Worm (Caenorhabditis elegans) whole organism, young adult: ENCODE results near the gene str-6.
A peak's percentile ranks its signal among the peaks of the same experiment; 100 is the strongest.
"Not testable (repeated sequence)": the region's sequence is repeated elsewhere in the genome, so short reads cannot be mapped to it uniquely, and the experiment has no call there.

Experiments
- B0261.1 ChIP-seq: sonication (generic microtip); optimal IDR thresholded peaks from 2 replicates; lab custom pipeline; 2016; ENCODE audit warnings: mild to moderate bottlenecking, missing genetic modification characterization, moderate library complexity, missing compliant biosample characterization
- B0336.3 ChIP-seq: fragments of 200-800 bp; sonication (Bioruptor generic); IDR thresholded peaks from 2 replicates; pipeline ENCODE4 v1.3.6; 2022; ENCODE audit warnings: missing genetic modification characterization, missing compliant biosample characterization
- F23B12.7 ChIP-seq: sonication (generic microtip); optimal IDR thresholded peaks from 2 replicates; lab custom pipeline; 2017; ENCODE audit warnings: missing genetic modification characterization, mild to moderate bottlenecking, missing compliant biosample characterization, antibody characterized with exemption, moderate library complexity; ENCODE audit not compliant: insufficient read depth
- F33H1.4 ChIP-seq: fragments of 200-800 bp; sonication (Bioruptor generic); IDR thresholded peaks from 2 replicates; pipeline ENCODE4 v1.3.6; 2022; ENCODE audit warnings: missing genetic modification reagents, missing genetic modification characterization, missing compliant biosample characterization
- F37B4.10 ChIP-seq: fragments of 200-800 bp; sonication (Bioruptor generic); IDR thresholded peaks from 2 replicates; pipeline ENCODE4 v1.3.6; 2022; ENCODE audit warnings: missing genetic modification characterization, missing compliant biosample characterization
- F39B2.1 ChIP-seq: fragments of 200-800 bp; sonication (Bioruptor generic); IDR thresholded peaks from 2 replicates; pipeline ENCODE4 v1.3.6; 2022; ENCODE audit warnings: missing genetic modification reagents, missing genetic modification characterization, missing compliant biosample characterization
- Y53G8AR.9 ChIP-seq: fragments of 200-800 bp; sonication (Bioruptor generic); conservative IDR thresholded peaks from 2 replicates; pipeline ENCODE4 v1.3.6; 2022; ENCODE audit warnings: missing genetic modification reagents, missing genetic modification characterization, missing compliant biosample characterization
- Y56A3A.18 ChIP-seq: fragments of 200-800 bp; sonication (Bioruptor generic); IDR thresholded peaks from 2 replicates; pipeline ENCODE4 v1.3.6; 2022; ENCODE audit warnings: missing genetic modification reagents, missing genetic modification characterization, missing compliant biosample characterization
- Y95B8A.8 ChIP-seq: fragments of 200-800 bp; sonication (Bioruptor generic); IDR thresholded peaks from 2 replicates; pipeline ENCODE4 v1.3.6; 2022; ENCODE audit warnings: missing genetic modification reagents, missing genetic modification characterization, missing compliant biosample characterization
- aptf-3 ChIP-seq: fragments of 200-800 bp; sonication (Bioruptor generic); IDR thresholded peaks from 2 replicates; pipeline ENCODE4 v1.3.6; 2022; ENCODE audit warnings: missing genetic modification characterization, missing compliant biosample characterization
- atf-7 ChIP-seq: sonication (generic microtip); optimal IDR thresholded peaks from 2 replicates; lab custom pipeline; 2017; ENCODE audit warnings: mild to moderate bottlenecking, missing genetic modification characterization, missing compliant biosample characterization
- bed-1 ChIP-seq: fragments of 200-800 bp; sonication (Bioruptor generic); IDR thresholded peaks from 2 replicates; pipeline ENCODE4 v1.3.6; 2022; ENCODE audit warnings: missing genetic modification reagents, missing genetic modification characterization, missing compliant biosample characterization
- cebp-1 ChIP-seq, 2 experiments: fragments of 200-800 bp in 1 of 2; sonication (Bioruptor generic) in 1 of 2; sonication (generic microtip) in 1 of 2; IDR thresholded peaks in 1 of 2; optimal IDR thresholded peaks in 1 of 2; 2 replicates each; pipeline versions ENCODE4 v1.3.6 to Lab custom; 2017 to 2022; ENCODE audit warnings: missing compliant biosample characterization in 2 of 2, missing genetic modification characterization in 2 of 2, mild to moderate bottlenecking in 1 of 2, missing genetic modification reagents in 1 of 2, moderate library complexity in 1 of 2
- ceh-100 ChIP-seq: fragments of 200-800 bp; sonication (Bioruptor generic); IDR thresholded peaks from 2 replicates; pipeline ENCODE4 v1.3.6; 2022; ENCODE audit warnings: missing genetic modification reagents, missing genetic modification characterization, missing compliant biosample characterization
- ceh-58 ChIP-seq: fragments of 200-800 bp; sonication (Bioruptor generic); IDR thresholded peaks from 2 replicates; pipeline ENCODE4 v1.3.6; 2022; ENCODE audit warnings: missing genetic modification characterization, missing compliant biosample characterization
- ceh-79 ChIP-seq: sonication (generic microtip); optimal IDR thresholded peaks from 2 replicates; lab custom pipeline; 2017; ENCODE audit warnings: mild to moderate bottlenecking, missing genetic modification characterization, missing compliant biosample characterization
- ceh-91 ChIP-seq: fragments of 200-800 bp; sonication (Bioruptor generic); IDR thresholded peaks from 2 replicates; pipeline ENCODE4 v1.3.6; 2022; ENCODE audit warnings: missing genetic modification reagents, missing genetic modification characterization, missing compliant biosample characterization
- dpl-1 ChIP-seq: fragments of 150-350 bp; optimal IDR thresholded peaks from 2 replicates; lab custom pipeline; 2014; ENCODE audit warnings: missing biosample characterization, missing genetic modification reagents, missing genetic modification characterization
- egl-18 ChIP-seq: fragments of 200-800 bp; sonication (Bioruptor generic); IDR thresholded peaks from 2 replicates; pipeline ENCODE4 v1.3.6; 2022; ENCODE audit warnings: missing genetic modification reagents, missing genetic modification characterization, missing compliant biosample characterization
- egl-44 ChIP-seq: fragments of 200-800 bp; sonication (Bioruptor generic); IDR thresholded peaks from 2 replicates; pipeline ENCODE4 v1.3.6; 2022; ENCODE audit warnings: missing genetic modification reagents, missing genetic modification characterization, missing compliant biosample characterization
- egrh-3 ChIP-seq: fragments of 200-800 bp; sonication (Bioruptor generic); IDR thresholded peaks from 2 replicates; pipeline ENCODE4 v1.3.6; 2022; ENCODE audit warnings: missing genetic modification reagents, missing genetic modification characterization, missing compliant biosample characterization
- hmg-1.2 ChIP-seq: fragments of 200-800 bp; sonication (Bioruptor generic); IDR thresholded peaks from 2 replicates; pipeline ENCODE4 v1.3.6; 2022; ENCODE audit warnings: missing genetic modification reagents, missing genetic modification characterization, missing compliant biosample characterization
- hmg-20 ChIP-seq: fragments of 200-800 bp; sonication (Bioruptor generic); IDR thresholded peaks from 2 replicates; pipeline ENCODE4 v1.3.6; 2022; ENCODE audit warnings: missing genetic modification reagents, missing genetic modification characterization, missing compliant biosample characterization
- hrde-1 ChIP-seq: sonication (generic microtip); optimal IDR thresholded peaks from 2 replicates; lab custom pipeline; 2016; ENCODE audit warnings: missing genetic modification characterization, mild to moderate bottlenecking, missing compliant biosample characterization, moderate library complexity, missing genotype, missing genetic modification reagents, borderline replicate concordance
- lin-26 ChIP-seq: fragments of 200-800 bp; sonication (Bioruptor generic); IDR thresholded peaks from 2 replicates; pipeline ENCODE4 v1.3.6; 2022; ENCODE audit warnings: missing genetic modification reagents, missing genetic modification characterization, missing compliant biosample characterization
- lin-54 ChIP-seq: fragments of 200-800 bp; sonication (Bioruptor generic); optimal IDR thresholded peaks from 2 replicates; lab custom pipeline; 2018; ENCODE audit warnings: mild to moderate bottlenecking, missing genetic modification characterization, missing compliant biosample characterization
- lir-1 ChIP-seq: fragments of 200-800 bp; sonication (Bioruptor generic); conservative IDR thresholded peaks from 2 replicates; pipeline ENCODE4 v1.3.6; 2022; ENCODE audit warnings: missing genetic modification reagents, missing genetic modification characterization, missing compliant biosample characterization
- lsl-1 ChIP-seq: fragments of 200-800 bp; sonication (Bioruptor generic); optimal IDR thresholded peaks from 2 replicates; lab custom pipeline; 2018; ENCODE audit warnings: mild to moderate bottlenecking, missing genetic modification characterization, moderate library complexity, missing compliant biosample characterization
- madf-10 ChIP-seq: sonication (generic microtip); optimal IDR thresholded peaks from 2 replicates; lab custom pipeline; 2016; ENCODE audit warnings: mild to moderate bottlenecking, missing genetic modification characterization, missing compliant biosample characterization
- madf-3 ChIP-seq: fragments of 200-800 bp; sonication (Bioruptor generic); IDR thresholded peaks from 2 replicates; pipeline ENCODE4 v1.3.6; 2022; ENCODE audit warnings: missing genetic modification reagents, missing genetic modification characterization, missing compliant biosample characterization
- madf-8 ChIP-seq: fragments of 200-800 bp; sonication (Bioruptor generic); conservative IDR thresholded peaks from 2 replicates; pipeline ENCODE4 v1.3.6; 2022; ENCODE audit warnings: missing genetic modification reagents, missing genetic modification characterization, missing compliant biosample characterization
- mcd-1 ChIP-seq: fragments of 200-800 bp; sonication (Bioruptor generic); IDR thresholded peaks from 2 replicates; pipeline ENCODE4 v1.3.6; 2022; ENCODE audit warnings: missing genetic modification reagents, missing genetic modification characterization, missing compliant biosample characterization
- nhr-120 ChIP-seq: fragments of 200-800 bp; sonication (Bioruptor generic); IDR thresholded peaks from 2 replicates; pipeline ENCODE4 v1.3.6; 2022; ENCODE audit warnings: missing genetic modification characterization, missing compliant biosample characterization
- nhr-179 ChIP-seq: sonication (generic microtip); optimal IDR thresholded peaks from 2 replicates; lab custom pipeline; 2016; ENCODE audit warnings: mild to moderate bottlenecking, missing genetic modification characterization, missing compliant biosample characterization
- nhr-90 ChIP-seq: sonication (generic microtip); optimal IDR thresholded peaks from 2 replicates; lab custom pipeline; 2016; ENCODE audit warnings: missing genotype, mild to moderate bottlenecking, missing genetic modification characterization, missing compliant biosample characterization
- rcor-1 ChIP-seq: fragments of 200-800 bp; sonication (Bioruptor generic); IDR thresholded peaks from 2 replicates; pipeline ENCODE4 v1.3.6; 2022; ENCODE audit warnings: missing genetic modification reagents, missing genetic modification characterization, missing compliant biosample characterization
- rpc-1 ChIP-seq, 2 experiments: fragments of 150-350 bp in 1 of 2; sonication (generic microtip) in 1 of 2; optimal IDR thresholded peaks; 2 replicates each; lab custom pipeline; 2014 to 2018; ENCODE audit warnings: missing biosample characterization in 1 of 2, missing genetic modification characterization in 1 of 2, missing genetic modification reagents in 1 of 2, missing genotype in 1 of 2
- sea-2 ChIP-seq: fragments of 200-800 bp; sonication (Bioruptor generic); IDR thresholded peaks from 2 replicates; pipeline ENCODE4 v1.3.6; 2022; ENCODE audit warnings: missing genetic modification characterization, missing compliant biosample characterization
- snpc-3.4 ChIP-seq: sonication (generic microtip); optimal IDR thresholded peaks from 2 replicates; lab custom pipeline; 2017; ENCODE audit warnings: missing genetic modification characterization, mild to moderate bottlenecking, missing compliant biosample characterization, antibody characterized with exemption, moderate library complexity, missing genotype, missing genetic modification reagents
- tbp1 ChIP-seq: fragments of 200-800 bp; sonication (Bioruptor generic); optimal IDR thresholded peaks from 2 replicates; lab custom pipeline; 2018; ENCODE audit warnings: mild to moderate bottlenecking, missing genetic modification characterization, missing compliant biosample characterization
- unc-130 ChIP-seq: sonication (generic microtip); optimal IDR thresholded peaks from 2 replicates; lab custom pipeline; 2016; ENCODE audit warnings: missing genetic modification reagents, missing genetic modification characterization, missing compliant biosample characterization
- xnd-1 ChIP-seq: sonication (generic microtip); optimal IDR thresholded peaks from 2 replicates; lab custom pipeline; 2016; ENCODE audit warnings: missing genotype, missing genetic modification reagents, missing genetic modification characterization, missing compliant biosample characterization
- ztf-22 ChIP-seq: fragments of 200-800 bp; sonication (Bioruptor generic); optimal IDR thresholded peaks from 2 replicates; lab custom pipeline; 2018; ENCODE audit warnings: mild to moderate bottlenecking, missing genetic modification characterization, moderate library complexity, missing compliant biosample characterization
- ztf-28 ChIP-seq: fragments of 200-800 bp; sonication (Bioruptor generic); IDR thresholded peaks from 2 replicates; pipeline ENCODE4 v1.3.6; 2022; ENCODE audit warnings: missing genetic modification reagents, missing genetic modification characterization, missing compliant biosample characterization

The str-6 gene

ce11 chrV:15767385-15767784 lies 17.4 kb upstream of the str-6 start (continued):
- TF ChIP-seq F37B4.10 (GFP tag; lab: Robert Waterston, UW) (peak; percentile 89; the same call in 1 of the 2 replicates), Y95B8A.8 (peak; percentile 69; the same call in 1 of the 2 replicates), tbp1 (GFP tag; lab: Kevin White, UChicago) (peak; percentile 82), hmg-1.2 (GFP tag; lab: Robert Waterston, UW) (peak; percentile 65), mcd-1 (peak; percentile 79), aptf-3 (peak; percentile 95; the same call in 1 of the 2 replicates), madf-3 (GFP tag; lab: Robert Waterston, UW) (peak; percentile 81), rcor-1 (peak; percentile 80), egl-18 (0 out of 2 replicates have a peak, but pooled peaks have one; percentile 29), F39B2.1 (GFP tag; lab: Robert Waterston, UW) (peak; percentile 74), sea-2 (0 out of 2 replicates have a peak, but pooled peaks have one; percentile 60), B0336.3 (GFP tag; lab: Robert Waterston, UW) (0 out of 2 replicates have a peak, but pooled peaks have one; percentile 30), hmg-20 (peak; percentile 75), ztf-28 (GFP tag; lab: Robert Waterston, UW) (peak; percentile 77; the same call in 1 of the 2 replicates), lin-54 (GFP tag; lab: Kevin White, UChicago) (peak; percentile 52), egrh-3 (GFP tag; lab: Robert Waterston, UW) (peak; percentile 41; the same call in 1 of the 2 replicates), nhr-120 (GFP tag; lab: Robert Waterston, UW) (peak; percentile 86; the same call in 1 of the 2 replicates), cebp-1 (GFP tag; IDR thresholded peaks at IDR 0.05; lab: Robert Waterston, UW) (peak; percentile 59), nhr-90 (tag; lab: Kevin White, UChicago) (peak; percentile 19), B0261.1 (peak; percentile 60), madf-8 (GFP tag; lab: Robert Waterston, UW) (peak; percentile 39), Y56A3A.18 (GFP tag; lab: Robert Waterston, UW) (peak; percentile 66), F33H1.4 (GFP tag; lab: Robert Waterston, UW) (peak; percentile 27; the same call in 1 of the 2 replicates), hrde-1 (tag; lab: Kevin White, UChicago) (peak; percentile 17), ceh-100 (GFP tag; lab: Robert Waterston, UW) (peak; percentile 74), ceh-58 (GFP tag; lab: Robert Waterston, UW) (peak; percentile 91), rpc-1 (tag; optimal IDR thresholded peaks at IDR 0.05; lab: Kevin White, UChicago) (peak; percentile 61), egl-44 (GFP tag; lab: Robert Waterston, UW) (peak; percentile 95), ceh-91 (0 out of 2 replicates have a peak, but pooled peaks have one; percentile 19), bed-1 (GFP tag; lab: Robert Waterston, UW) (peak; percentile 84; the same call in 1 of the 2 replicates)
- not testable (repeated sequence) for TF ChIP-seq cebp-1 (tag; optimal IDR thresholded peaks at IDR 0.05; lab: Kevin White, UChicago); rpc-1 (optimal IDR thresholded peaks at IDR 0.05; lab: Kevin White, UChicago)
- TF ChIP-seq, all 124 proteins: peak for 52; not testable (repeated sequence) for 72

DNA sequence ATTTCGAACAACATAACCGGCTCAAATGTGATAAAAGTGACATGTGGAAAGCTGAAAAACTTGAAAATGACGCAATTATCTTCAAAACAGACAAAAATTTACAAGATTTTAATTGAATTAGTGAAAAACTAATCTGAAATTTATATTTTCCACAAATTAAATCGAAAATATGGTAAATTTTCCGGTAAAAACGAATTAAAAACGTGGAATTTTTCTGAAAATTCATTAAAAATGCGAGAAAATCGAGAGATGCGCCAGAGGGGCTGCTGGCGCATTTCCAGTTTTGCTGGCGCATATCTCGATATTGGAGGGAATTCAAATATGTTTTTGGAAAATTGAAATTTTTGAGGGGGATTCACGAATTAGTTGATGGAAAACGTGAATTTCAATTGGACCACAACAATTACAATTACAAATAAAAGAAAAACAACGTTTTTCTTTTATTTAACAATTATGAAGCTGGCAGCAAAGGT lies 16.1 kb upstream of the str-6 start, which contains the start of the genes haf-3 and F57A10.2:
haf-3 (minus strand) TSS at position 51 of the 473 bp plus-strand sequence.
F57A10.2 (plus strand) TSS at position 454 of the 473 bp plus-strand sequence.
- TF ChIP-seq ceh-100 (GFP tag; lab: Robert Waterston, UW) (peak; percentile 86), nhr-179 (tag; lab: Kevin White, UChicago) (no peak), Y53G8AR.9 (GFP tag; lab: Robert Waterston, UW) (peak; percentile 91), mcd-1 (peak; percentile 92), B0336.3 (GFP tag; lab: Robert Waterston, UW) (peak; percentile 86), hmg-20 (peak; percentile 75; the same call in 1 of the 2 replicates), lir-1 (peak; percentile 65; the same call in 1 of the 2 replicates), Y95B8A.8 (no peak), lin-54 (GFP tag; lab: Kevin White, UChicago) (peak; percentile 99), atf-7 (peak; percentile 55), lin-26 (GFP tag; lab: Robert Waterston, UW) (no peak), ztf-22 (no peak), tbp1 (GFP tag; lab: Kevin White, UChicago) (peak; percentile 72), F23B12.7 (tag; lab: Kevin White, UChicago) (peak; percentile 86), dpl-1 (GFP tag; lab: Kevin White, UChicago) (peak; percentile 97), xnd-1 (peak; percentile 56), rcor-1 (peak; percentile 90), lsl-1 (GFP tag; lab: Kevin White, UChicago) (peak; percentile 71), snpc-3.4 (tag; lab: Kevin White, UChicago) (peak; percentile 83), madf-10 (tag; lab: Kevin White, UChicago) (peak; percentile 38), egl-44 (GFP tag; lab: Robert Waterston, UW) (no peak), F37B4.10 (GFP tag; lab: Robert Waterston, UW) (no peak), unc-130 (GFP tag; lab: Kevin White, UChicago) (no peak), ceh-79 (no peak)
